Fruit fly (Drosophila melanogaster) whole organism, embryonic: Measurements from ENCODE around the gene yellow-e2.

Experiments used
- CG9817 ChIP-seq: fragments of 200-800 bp; sonication (Bioruptor generic); optimal IDR thresholded peaks from 2 replicates; lab custom pipeline; 2018; ENCODE audit warnings: missing biosample characterization, mild to moderate bottlenecking, missing genetic modification characterization, moderate library complexity
- NC2β ChIP-seq: fragments of 200-800 bp; sonication (Bioruptor generic); optimal IDR thresholded peaks from 2 replicates; lab custom pipeline; 2016; ENCODE audit warnings: missing biosample characterization, missing genetic modification characterization
- tap ChIP-seq: fragments of 200-800 bp; optimal IDR thresholded peaks from 3 replicates; lab custom pipeline; 2019; ENCODE audit warnings: missing biosample characterization, mild to moderate bottlenecking, missing genetic modification characterization, moderate library complexity

dm6 chr3R:13379675-13380074 lies 27.1 kb downstream of the yellow-e2 start, which contains the start of the genes CG9813 and CG8870:
- TF ChIP-seq CG9817 (tag; lab: Kevin White, UChicago) (no peak), NC2β (GFP tag; lab: Kevin White, UChicago) (no peak), tap (tag; lab: Kevin White, UChicago) (no peak)
